Worm (Caenorhabditis elegans) whole organism, midembryonic: ENCODE results near the gene gnrr-4.

Source experiments
- cog-1 ChIP-seq: sonication (generic microtip); optimal IDR thresholded peaks from 2 replicates; lab custom pipeline; 2016; ENCODE audit warnings: missing genetic modification characterization, missing compliant biosample characterization
- ref-1 ChIP-seq: fragments of 200-800 bp; sonication (Bioruptor generic); conservative IDR thresholded peaks from 2 replicates; pipeline ENCODE4 v1.3.6; 2022; ENCODE audit warnings: missing genetic modification reagents, missing genetic modification characterization, missing compliant biosample characterization

ce11 chrX:5775804-5776252 is 32.7 kb upstream of the gnrr-4 start:
- TF ChIP-seq ref-1 (GFP tag; lab: Robert Waterston, UW) (no peak), cog-1 (peak; percentile 35)
